Fruit fly (Drosophila melanogaster) whole organism, embryonic: ENCODE data around the gene CG14277.

Experiments used
- Bdp1 ChIP-seq: fragments of 200-800 bp; sonication (Bioruptor generic); optimal IDR thresholded peaks from 3 replicates; lab custom pipeline; 2016; ENCODE audit warnings: missing biosample characterization, missing genetic modification characterization
- CG10274 ChIP-seq: fragments of 200-800 bp; sonication (Bioruptor generic); optimal IDR thresholded peaks from 3 replicates; lab custom pipeline; 2017; ENCODE audit warnings: missing biosample characterization, mild to moderate bottlenecking, missing genetic modification characterization
- CG11093 ChIP-seq: fragments of 200-800 bp; sonication (Bioruptor generic); IDR thresholded peaks from 3 replicates; pipeline ENCODE4 v1.3.6; 2022; ENCODE audit warnings: missing biosample characterization, missing genetic modification characterization
- CG15073 ChIP-seq: fragments of 200-800 bp; sonication (Bioruptor generic); optimal IDR thresholded peaks from 2 replicates; lab custom pipeline; 2016; ENCODE audit warnings: missing biosample characterization, missing genetic modification characterization
- CG16813 ChIP-seq: fragments of 200-800 bp; sonication (Bioruptor generic); IDR thresholded peaks from 3 replicates; pipeline ENCODE4 v1.3.6; 2022; ENCODE audit warnings: missing biosample characterization, missing genetic modification characterization; ENCODE audit not compliant: partially characterized antibody
- CG17912 ChIP-seq: fragments of 200-800 bp; sonication (Bioruptor generic); optimal IDR thresholded peaks from 2 replicates; lab custom pipeline; 2018; ENCODE audit warnings: missing biosample characterization, mild to moderate bottlenecking, missing genetic modification characterization
- CG18011 ChIP-seq: fragments of 200-800 bp; sonication (Bioruptor generic); optimal IDR thresholded peaks from 2 replicates; lab custom pipeline; 2017; ENCODE audit warnings: missing biosample characterization, missing genetic modification characterization, mild to moderate bottlenecking, moderate library complexity, missing genotype
- CG18262 ChIP-seq: fragments of 200-800 bp; optimal IDR thresholded peaks from 3 replicates; lab custom pipeline; 2019; ENCODE audit warnings: missing biosample characterization, mild to moderate bottlenecking, missing genetic modification characterization, moderate library complexity
- CG2120 ChIP-seq: fragments of 200-800 bp; sonication (Bioruptor generic); optimal IDR thresholded peaks from 3 replicates; lab custom pipeline; 2016; ENCODE audit warnings: missing biosample characterization, missing genetic modification characterization
- CG2199 ChIP-seq: fragments of 200-800 bp; sonication (Bioruptor generic); IDR thresholded peaks from 3 replicates; pipeline ENCODE4 v1.3.6; 2022; ENCODE audit warnings: missing biosample characterization, missing genetic modification characterization
- CG2712 ChIP-seq: fragments of 200-800 bp; optimal IDR thresholded peaks from 3 replicates; lab custom pipeline; 2019; ENCODE audit warnings: missing biosample characterization, mild to moderate bottlenecking, missing genetic modification characterization, moderate library complexity
- CG30020 ChIP-seq: fragments of 200-800 bp; optimal IDR thresholded peaks from 2 replicates; lab custom pipeline; 2019; ENCODE audit warnings: missing biosample characterization, mild to moderate bottlenecking, missing genetic modification characterization, moderate library complexity
- CG3281 ChIP-seq: fragments of 200-800 bp; sonication (Bioruptor generic); optimal IDR thresholded peaks from 3 replicates; lab custom pipeline; 2017; ENCODE audit warnings: missing biosample characterization, mild to moderate bottlenecking, missing genetic modification characterization
- CG4282 ChIP-seq: fragments of 200-800 bp; sonication (Bioruptor generic); optimal IDR thresholded peaks from 2 replicates; lab custom pipeline; 2016; ENCODE audit warnings: missing biosample characterization, missing genetic modification characterization
- CG4730 ChIP-seq: fragments of 200-800 bp; sonication (Bioruptor generic); IDR thresholded peaks from 2 replicates; pipeline ENCODE4 v1.3.6; 2022; ENCODE audit warnings: missing biosample characterization, missing genetic modification characterization
- CG6254 ChIP-seq: fragments of 200-800 bp; sonication (Bioruptor generic); optimal IDR thresholded peaks from 3 replicates; lab custom pipeline; 2017; ENCODE audit warnings: mild to moderate bottlenecking, missing biosample characterization, missing genetic modification reagents, missing genetic modification characterization
- CG7271 ChIP-seq: fragments of 200-800 bp; sonication (Bioruptor generic); optimal IDR thresholded peaks from 2 replicates; lab custom pipeline; 2018; ENCODE audit warnings: missing biosample characterization, mild to moderate bottlenecking, missing genetic modification characterization, moderate library complexity
- CG8388 ChIP-seq: fragments of 200-800 bp; sonication (Bioruptor generic); optimal IDR thresholded peaks from 2 replicates; lab custom pipeline; 2019; ENCODE audit warnings: missing biosample characterization, mild to moderate bottlenecking, missing genetic modification characterization, moderate library complexity
- CHES-1-like ChIP-seq: fragments of 200-800 bp; sonication (Bioruptor generic); optimal IDR thresholded peaks from 2 replicates; lab custom pipeline; 2016; ENCODE audit warnings: missing biosample characterization, missing genetic modification characterization
- D ChIP-seq, 2 experiments: fragments of 200-800 bp in 1 of 2; fragments of >200 bp in 1 of 2; sonication (Bioruptor generic) in 1 of 2; optimal IDR thresholded peaks; 2 replicates in 1 of 2; 3 replicates in 1 of 2; lab custom pipeline; 2017; ENCODE audit warnings: mild to moderate bottlenecking in 1 of 2, missing biosample characterization in 1 of 2, missing genetic modification characterization in 1 of 2, missing genetic modification reagents in 1 of 2
- Dll ChIP-seq: fragments of 200-800 bp; sonication (Bioruptor generic); IDR thresholded peaks from 4 replicates; pipeline ENCODE4 v1.3.6; 2022; ENCODE audit warnings: missing biosample characterization, missing genetic modification characterization; ENCODE audit not compliant: partially characterized antibody
- ERR ChIP-seq: fragments of 200-800 bp; sonication (Bioruptor generic); optimal IDR thresholded peaks from 2 replicates; lab custom pipeline; 2016; ENCODE audit warnings: missing biosample characterization, missing genetic modification characterization
- Fer3 ChIP-seq: fragments of 200-800 bp; sonication (Bioruptor generic); optimal IDR thresholded peaks from 2 replicates; lab custom pipeline; 2018; ENCODE audit warnings: missing biosample characterization, mild to moderate bottlenecking, missing genetic modification characterization, moderate library complexity
- Hmr ChIP-seq: fragments of 200-800 bp; sonication (Bioruptor generic); optimal IDR thresholded peaks from 3 replicates; lab custom pipeline; 2017; ENCODE audit warnings: mild to moderate bottlenecking, missing biosample characterization, missing genetic modification reagents, missing genetic modification characterization
- Jarid2 ChIP-seq: fragments of 200-800 bp; sonication (Bioruptor generic); optimal IDR thresholded peaks from 3 replicates; lab custom pipeline; 2017; ENCODE audit warnings: mild to moderate bottlenecking, missing biosample characterization, missing genetic modification reagents, missing genetic modification characterization
- Kr ChIP-seq: fragments of 200-800 bp; sonication (Bioruptor generic); optimal IDR thresholded peaks from 2 replicates; lab custom pipeline; 2017; ENCODE audit warnings: missing biosample characterization, mild to moderate bottlenecking, missing genetic modification characterization
- Lhr ChIP-seq: fragments of 200-800 bp; sonication (Bioruptor generic); optimal IDR thresholded peaks from 3 replicates; lab custom pipeline; 2017; ENCODE audit warnings: mild to moderate bottlenecking, missing biosample characterization, missing genetic modification reagents, missing genetic modification characterization
- NFAT ChIP-seq: fragments of 200-800 bp; sonication (Bioruptor generic); IDR thresholded peaks from 2 replicates; pipeline ENCODE4 v1.3.6; 2022; ENCODE audit warnings: missing biosample characterization, missing genetic modification characterization
- NK7.1 ChIP-seq: fragments of 200-800 bp; sonication (Bioruptor generic); optimal IDR thresholded peaks from 3 replicates; lab custom pipeline; 2016; ENCODE audit warnings: missing biosample characterization, missing genetic modification characterization
- Ravus ChIP-seq: fragments of 200-800 bp; sonication (Bioruptor generic); IDR thresholded peaks from 2 replicates; pipeline ENCODE4 v1.3.6; 2022; ENCODE audit warnings: missing biosample characterization, missing genetic modification characterization
- Xbp1 ChIP-seq: fragments of 200-800 bp; sonication (Bioruptor generic); optimal IDR thresholded peaks from 3 replicates; lab custom pipeline; 2016; ENCODE audit warnings: missing biosample characterization, mild to moderate bottlenecking, missing genetic modification characterization
- Xrp1 ChIP-seq: fragments of 200-800 bp; sonication (Bioruptor generic); IDR thresholded peaks from 2 replicates; pipeline ENCODE4 v1.3.6; 2022; ENCODE audit warnings: missing biosample characterization, missing genetic modification characterization
- aop ChIP-seq: fragments of 200-800 bp; sonication (Bioruptor generic); IDR thresholded peaks from 2 replicates; pipeline ENCODE4 v1.3.6; 2022; ENCODE audit warnings: missing biosample characterization, missing genetic modification characterization
- cwo ChIP-seq: fragments of 200-800 bp; sonication (Bioruptor generic); optimal IDR thresholded peaks from 3 replicates; lab custom pipeline; 2017; ENCODE audit warnings: missing biosample characterization, missing genetic modification characterization, mild to moderate bottlenecking, moderate library complexity, missing genetic modification reagents
- dan ChIP-seq: fragments of 200-800 bp; sonication (Bioruptor generic); IDR thresholded peaks from 2 replicates; pipeline ENCODE4 v1.3.6; 2022; ENCODE audit warnings: missing biosample characterization, missing genetic modification characterization
- dmrt11E ChIP-seq: fragments of 200-800 bp; sonication (Bioruptor generic); optimal IDR thresholded peaks from 3 replicates; lab custom pipeline; 2018; ENCODE audit warnings: missing biosample characterization, mild to moderate bottlenecking, missing genetic modification characterization, moderate library complexity
- ems ChIP-seq: fragments of 200-800 bp; sonication (Bioruptor generic); optimal IDR thresholded peaks from 3 replicates; lab custom pipeline; 2016; ENCODE audit warnings: missing biosample characterization, missing genetic modification characterization
- h ChIP-seq: fragments of >200 bp; optimal IDR thresholded peaks from 2 replicates; lab custom pipeline; 2017
- jumu ChIP-seq: fragments of 200-800 bp; sonication (Bioruptor generic); optimal IDR thresholded peaks from 3 replicates; lab custom pipeline; 2016; ENCODE audit warnings: missing biosample characterization, missing genetic modification characterization
- p53 ChIP-seq: fragments of 200-800 bp; sonication (Bioruptor generic); optimal IDR thresholded peaks from 2 replicates; lab custom pipeline; 2016; ENCODE audit warnings: missing biosample characterization, missing genetic modification characterization
- pan ChIP-seq, 4 experiments: fragments of >200 bp in 3 of 4; fragments of 200-800 bp in 1 of 4; sonication (Bioruptor generic) in 1 of 4; optimal IDR thresholded peaks in 3 of 4; IDR thresholded peaks in 1 of 4; 2 replicates each; pipeline versions ENCODE4 v1.3.6 to Lab custom; 2017 to 2022; ENCODE audit warnings: missing biosample characterization in 2 of 4, missing genetic modification characterization in 2 of 4, mixed read lengths in 1 of 4
- pb ChIP-seq: fragments of 200-800 bp; sonication (Bioruptor generic); optimal IDR thresholded peaks from 3 replicates; lab custom pipeline; 2016; ENCODE audit warnings: missing biosample characterization, missing genetic modification characterization
- pho ChIP-seq: fragments of 200-800 bp; sonication (Bioruptor generic); optimal IDR thresholded peaks from 2 replicates; lab custom pipeline; 2016; ENCODE audit warnings: missing biosample characterization, missing genetic modification characterization
- repo ChIP-seq: fragments of 200-800 bp; sonication (Bioruptor generic); optimal IDR thresholded peaks from 2 replicates; lab custom pipeline; 2016; ENCODE audit warnings: missing biosample characterization, missing genetic modification characterization

The CG14277 gene

DNA sequence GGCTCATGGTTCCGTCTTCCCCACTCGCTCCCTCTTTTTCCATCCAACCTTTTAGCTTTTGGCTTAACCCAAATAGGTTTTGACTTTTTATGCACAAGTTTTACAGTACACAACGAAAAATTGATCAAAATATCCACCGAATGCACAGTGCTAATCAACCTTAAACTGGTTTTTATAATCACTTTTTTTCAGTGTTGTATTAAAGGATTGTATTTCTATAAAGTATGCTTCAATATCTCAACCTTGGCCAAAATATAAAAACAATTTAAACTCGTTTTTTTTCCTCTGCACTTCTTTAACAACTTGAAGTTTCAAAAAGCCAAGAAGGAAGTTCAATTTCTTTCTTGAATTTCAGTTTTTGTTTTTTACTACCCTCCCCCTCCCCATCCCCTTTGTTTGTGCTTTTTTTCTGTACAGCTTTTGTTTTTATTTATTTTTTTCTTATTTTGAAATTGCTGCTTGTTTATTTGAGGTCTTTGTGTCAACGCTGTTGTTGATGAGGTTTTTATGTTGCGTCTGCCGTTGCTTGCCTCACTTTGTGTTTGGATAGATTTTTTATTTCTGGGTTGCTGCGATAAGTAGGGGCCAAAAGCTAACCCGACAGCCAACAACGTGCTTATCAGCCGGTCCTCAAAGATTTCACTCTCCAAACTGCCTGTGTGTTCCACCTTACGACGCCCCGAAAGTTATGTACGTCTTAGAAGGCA, 42.8 kb downstream of the CG14277 start (continued):
- no peak for TF ChIP-seq jumu (GFP tag; lab: Kevin White, UChicago)
- TF ChIP-seq CG2199 (GFP tag; lab: Robert Waterston, UW) = no peak
- no peak for TF ChIP-seq CG16813 (GFP tag; lab: Robert Waterston, UW)
- no peak for TF ChIP-seq CG11093 (GFP tag; lab: Robert Waterston, UW)
- no peak for TF ChIP-seq pan (optimal IDR thresholded peaks at IDR 0.05; lab: Kevin White, UChicago)
- no peak for TF ChIP-seq pan (GFP tag; optimal IDR thresholded peaks at IDR 0.05 in 1 of 2, IDR thresholded peaks at IDR 0.05 in 1 of 2)
- TF ChIP-seq aop (GFP tag; lab: Robert Waterston, UW) = no peak
- no peak for TF ChIP-seq CG17912 (GFP tag; lab: Kevin White, UChicago)
- no peak for TF ChIP-seq D (optimal IDR thresholded peaks at IDR 0.05; lab: Kevin White, UChicago)
- TF ChIP-seq D (GFP tag; optimal IDR thresholded peaks at IDR 0.05; lab: Kevin White, UChicago) = no peak
- TF ChIP-seq CG30020 = no peak
- TF ChIP-seq CG3281 (GFP tag; lab: Kevin White, UChicago) = peak; percentile 9
- TF ChIP-seq Ravus (GFP tag; lab: Robert Waterston, UW) = no peak
- TF ChIP-seq ems (GFP tag; lab: Kevin White, UChicago) = no peak
- TF ChIP-seq Kr (GFP tag; lab: Kevin White, UChicago) = no peak
- no peak for TF ChIP-seq dmrt11E
- no peak for TF ChIP-seq NFAT (GFP tag; lab: Robert Waterston, UW)
- no peak for TF ChIP-seq CHES-1-like (GFP tag; lab: Kevin White, UChicago)
- no peak for TF ChIP-seq cwo
- no peak for TF ChIP-seq CG10274
- no peak for TF ChIP-seq Fer3 (tag; lab: Kevin White, UChicago)
- no peak; the same call in 1 of the 2 replicates for TF ChIP-seq Xrp1
- TF ChIP-seq NK7.1 (GFP tag; lab: Kevin White, UChicago) = no peak
- TF ChIP-seq CG6254 (GFP tag; lab: Kevin White, UChicago) = no peak
- TF ChIP-seq p53 (GFP tag; lab: Kevin White, UChicago) = no peak
- TF ChIP-seq Jarid2 (GFP tag; lab: Kevin White, UChicago) = no peak
- TF ChIP-seq CG7271 (tag; lab: Kevin White, UChicago) = no peak
- TF ChIP-seq pb (GFP tag; lab: Kevin White, UChicago) = no peak
- TF ChIP-seq CG4282 (GFP tag; lab: Kevin White, UChicago) = no peak
- no peak for TF ChIP-seq Hmr (GFP tag; lab: Kevin White, UChicago)
- peak; percentile 28 for TF ChIP-seq CG8388
- TF ChIP-seq CG18011 (GFP tag; lab: Kevin White, UChicago) = no peak
- TF ChIP-seq CG18262 (tag; lab: Kevin White, UChicago) = peak; percentile 43
- no peak for TF ChIP-seq h (lab: Kevin White, UChicago)
- TF ChIP-seq CG2712 (tag; lab: Kevin White, UChicago) = peak; percentile 30
- no peak for TF ChIP-seq ERR
- TF ChIP-seq CG2120 (GFP tag; lab: Kevin White, UChicago) = no peak
- no peak for TF ChIP-seq Dll
- no peak for TF ChIP-seq CG4730 (GFP tag; lab: Robert Waterston, UW)
- TF ChIP-seq Bdp1 (GFP tag; lab: Kevin White, UChicago) = no peak
- no peak for TF ChIP-seq pho
- TF ChIP-seq CG15073 (GFP tag; lab: Kevin White, UChicago) = no peak
- no peak for TF ChIP-seq repo (GFP tag; lab: Kevin White, UChicago)
- no peak for TF ChIP-seq dan
- TF ChIP-seq Xbp1 (GFP tag; lab: Kevin White, UChicago) = peak; percentile 35
- no peak for TF ChIP-seq Lhr (GFP tag; lab: Kevin White, UChicago)
